Fruit fly (Drosophila melanogaster): ENCODE measurements around the gene CG33170.

DNA sequence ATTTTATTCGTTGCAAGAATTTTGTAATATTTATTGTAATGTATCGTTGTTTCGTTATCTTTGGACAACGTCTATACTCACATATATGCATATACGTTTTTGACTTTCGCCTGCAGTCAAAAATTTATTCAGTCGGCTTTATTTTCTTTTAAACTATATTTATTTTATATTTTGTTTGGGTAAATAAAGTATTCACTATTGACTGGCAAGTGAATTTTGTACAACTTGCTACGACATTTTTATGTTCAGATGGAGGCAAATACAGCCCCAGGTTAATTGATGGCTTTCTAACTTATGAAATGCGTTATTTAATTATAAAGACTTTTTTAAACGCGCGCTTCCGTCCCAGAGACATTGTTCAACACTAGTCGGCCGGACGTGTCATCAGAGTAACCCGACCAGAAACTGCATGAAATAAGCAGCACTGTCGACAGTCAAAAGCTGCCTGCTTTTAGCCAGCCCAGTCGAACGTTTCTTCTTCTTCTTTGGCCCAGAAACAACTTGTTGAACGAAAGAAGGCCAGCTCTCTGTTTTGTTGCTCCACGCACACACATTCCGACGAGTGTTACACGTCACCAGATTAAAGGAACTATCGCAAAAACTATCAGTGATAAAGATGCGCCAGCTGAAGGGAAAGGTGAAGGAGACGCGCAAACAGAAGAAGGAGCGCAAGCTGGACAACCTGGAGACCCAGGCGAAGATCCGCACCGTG is 877 bp upstream of the CG33170 start, which contains the start of gene CG33169:
- peak; percentile 90 for TF ChIP-seq NfI (GFP tag; optimal IDR thresholded peaks at IDR 0.05)
- TF ChIP-seq CG32767 (GFP tag; IDR thresholded peaks at IDR 0.05) = peak; percentile 38; the same call in 1 of the 2 replicates
- TF ChIP-seq ato (GFP tag; IDR thresholded peaks at IDR 0.05; ENCODE audit: partially characterized antibody) = peak; percentile 70
- TF ChIP-seq nom (GFP tag; optimal IDR thresholded peaks at IDR 0.05) = peak; percentile 58
- peak; percentile 65 for TF ChIP-seq trh (GFP tag; optimal IDR thresholded peaks at IDR 0.05)
- peak; percentile 76; the same call in 3 of the 4 replicates for TF ChIP-seq chinmo (GFP tag; IDR thresholded peaks at IDR 0.05; ENCODE audit: partially characterized antibody)
- TF ChIP-seq CG17612 (GFP tag; IDR thresholded peaks at IDR 0.05) = peak; percentile 88
- peak; percentile 60 for TF ChIP-seq CG13123 (GFP tag; optimal IDR thresholded peaks at IDR 0.05)
- TF ChIP-seq CG13424 (tag; optimal IDR thresholded peaks at IDR 0.05) = peak; percentile 66
- 0 out of 2 replicates have a peak, but pooled peaks have one; percentile 58 for TF ChIP-seq CG6689 (GFP tag; IDR thresholded peaks at IDR 0.05)
- no peak for TF ChIP-seq Tbp (GFP tag; optimal IDR thresholded peaks at IDR 0.05)
- peak; percentile 85 for TF ChIP-seq ewg (GFP tag; optimal IDR thresholded peaks at IDR 0.05)

Data from whole organism, embryonic.